Worm (Caenorhabditis elegans) whole organism, young adult: ENCODE results near the gene dph-1.

Source experiments
- D2030.7 ChIP-seq: fragments of 200-800 bp; sonication (Bioruptor generic); IDR thresholded peaks from 2 replicates; pipeline ENCODE4 v1.3.6; 2022; ENCODE audit warnings: missing genetic modification reagents, missing genetic modification characterization, missing compliant biosample characterization
- F22D6.2 ChIP-seq: sonication (generic microtip); optimal IDR thresholded peaks from 2 replicates; lab custom pipeline; 2016; ENCODE audit warnings: mild to moderate bottlenecking, missing genetic modification characterization, missing compliant biosample characterization
- F33H1.4 ChIP-seq: fragments of 200-800 bp; sonication (Bioruptor generic); IDR thresholded peaks from 2 replicates; pipeline ENCODE4 v1.3.6; 2022; ENCODE audit warnings: missing genetic modification reagents, missing genetic modification characterization, missing compliant biosample characterization
- F39B2.1 ChIP-seq: fragments of 200-800 bp; sonication (Bioruptor generic); IDR thresholded peaks from 2 replicates; pipeline ENCODE4 v1.3.6; 2022; ENCODE audit warnings: missing genetic modification reagents, missing genetic modification characterization, missing compliant biosample characterization
- F49E8.2 ChIP-seq: sonication (generic microtip); optimal IDR thresholded peaks from 3 replicates; lab custom pipeline; 2017; ENCODE audit warnings: missing genetic modification characterization, mild to moderate bottlenecking, missing compliant biosample characterization, antibody characterized with exemption, moderate library complexity; ENCODE audit not compliant: insufficient read depth
- Y53F4B.3 ChIP-seq: fragments of 200-800 bp; sonication (Bioruptor generic); IDR thresholded peaks from 2 replicates; pipeline ENCODE4 v1.3.6; 2022; ENCODE audit warnings: missing genetic modification reagents, missing genetic modification characterization, missing compliant biosample characterization
- ama-1 ChIP-seq, 3 experiments: fragments of 150-350 bp in 1 of 3; sonication (generic microtip) in 2 of 3; optimal IDR thresholded peaks; 2 replicates each; lab custom pipeline; 2014 to 2018; ENCODE audit warnings: missing biosample characterization in 2 of 3, missing genetic modification characterization in 2 of 3, missing genetic modification reagents in 2 of 3
- aptf-2 ChIP-seq: fragments of 200-800 bp; sonication (Bioruptor generic); conservative IDR thresholded peaks from 2 replicates; pipeline ENCODE4 v1.3.6; 2022; ENCODE audit warnings: missing genetic modification reagents, missing genetic modification characterization, missing compliant biosample characterization
- attf-5 ChIP-seq: fragments of 200-800 bp; sonication (Bioruptor generic); optimal IDR thresholded peaks from 2 replicates; lab custom pipeline; 2018; ENCODE audit warnings: mild to moderate bottlenecking, missing genetic modification characterization, missing compliant biosample characterization
- bed-2 ChIP-seq: fragments of 200-800 bp; sonication (Bioruptor generic); IDR thresholded peaks from 2 replicates; pipeline ENCODE4 v1.3.6; 2022; ENCODE audit warnings: missing genetic modification reagents, missing genetic modification characterization, missing compliant biosample characterization
- cebp-1 ChIP-seq, 2 experiments: fragments of 200-800 bp in 1 of 2; sonication (Bioruptor generic) in 1 of 2; sonication (generic microtip) in 1 of 2; IDR thresholded peaks in 1 of 2; optimal IDR thresholded peaks in 1 of 2; 2 replicates each; pipeline versions ENCODE4 v1.3.6 to Lab custom; 2017 to 2022; ENCODE audit warnings: missing compliant biosample characterization in 2 of 2, missing genetic modification characterization in 2 of 2, mild to moderate bottlenecking in 1 of 2, missing genetic modification reagents in 1 of 2, moderate library complexity in 1 of 2
- dox-1 ChIP-seq: fragments of 200-800 bp; sonication (Bioruptor generic); IDR thresholded peaks from 2 replicates; pipeline ENCODE4 v1.3.6; 2022; ENCODE audit warnings: missing genetic modification reagents, missing genetic modification characterization, missing compliant biosample characterization
- egrh-3 ChIP-seq: fragments of 200-800 bp; sonication (Bioruptor generic); IDR thresholded peaks from 2 replicates; pipeline ENCODE4 v1.3.6; 2022; ENCODE audit warnings: missing genetic modification reagents, missing genetic modification characterization, missing compliant biosample characterization
- ekl-4 ChIP-seq: fragments of 200-800 bp; sonication (Bioruptor generic); IDR thresholded peaks from 2 replicates; pipeline ENCODE4 v1.3.6; 2022; ENCODE audit warnings: missing genetic modification reagents, missing genetic modification characterization, missing compliant biosample characterization
- him-1 ChIP-seq: sonication (generic microtip); optimal IDR thresholded peaks from 2 replicates; lab custom pipeline; 2016; ENCODE audit warnings: missing genotype, missing genetic modification reagents, missing genetic modification characterization, missing compliant biosample characterization
- hmg-20 ChIP-seq: fragments of 200-800 bp; sonication (Bioruptor generic); IDR thresholded peaks from 2 replicates; pipeline ENCODE4 v1.3.6; 2022; ENCODE audit warnings: missing genetic modification reagents, missing genetic modification characterization, missing compliant biosample characterization
- let-607 ChIP-seq, 2 experiments: fragments of 200-800 bp in 1 of 2; sonication (Bioruptor generic) in 1 of 2; sonication (generic microtip) in 1 of 2; optimal IDR thresholded peaks; 2 replicates each; lab custom pipeline; 2016 to 2018; ENCODE audit warnings: mild to moderate bottlenecking in 2 of 2, missing compliant biosample characterization in 2 of 2, missing genetic modification characterization in 2 of 2, moderate library complexity in 2 of 2, missing genotype in 1 of 2
- madf-3 ChIP-seq: fragments of 200-800 bp; sonication (Bioruptor generic); IDR thresholded peaks from 2 replicates; pipeline ENCODE4 v1.3.6; 2022; ENCODE audit warnings: missing genetic modification reagents, missing genetic modification characterization, missing compliant biosample characterization
- madf-6 ChIP-seq: fragments of 200-800 bp; sonication (Bioruptor generic); IDR thresholded peaks from 2 replicates; pipeline ENCODE4 v1.3.6; 2022; ENCODE audit warnings: missing genetic modification reagents, missing genetic modification characterization, missing compliant biosample characterization
- mcd-1 ChIP-seq: fragments of 200-800 bp; sonication (Bioruptor generic); IDR thresholded peaks from 2 replicates; pipeline ENCODE4 v1.3.6; 2022; ENCODE audit warnings: missing genetic modification reagents, missing genetic modification characterization, missing compliant biosample characterization
- nfyb-1 ChIP-seq: fragments of 200-800 bp; sonication (Bioruptor generic); IDR thresholded peaks from 2 replicates; pipeline ENCODE4 v1.3.6; 2022; ENCODE audit warnings: missing genetic modification reagents, missing genetic modification characterization, missing compliant biosample characterization
- nhr-179 ChIP-seq: sonication (generic microtip); optimal IDR thresholded peaks from 2 replicates; lab custom pipeline; 2016; ENCODE audit warnings: mild to moderate bottlenecking, missing genetic modification characterization, missing compliant biosample characterization
- rpc-1 ChIP-seq, 2 experiments: fragments of 150-350 bp in 1 of 2; sonication (generic microtip) in 1 of 2; optimal IDR thresholded peaks; 2 replicates each; lab custom pipeline; 2014 to 2018; ENCODE audit warnings: missing biosample characterization in 1 of 2, missing genetic modification characterization in 1 of 2, missing genetic modification reagents in 1 of 2, missing genotype in 1 of 2
- sdz-38 ChIP-seq: sonication (generic microtip); optimal IDR thresholded peaks from 2 replicates; lab custom pipeline; 2016; ENCODE audit warnings: missing genotype, missing genetic modification characterization, missing compliant biosample characterization
- snpc-3.4 ChIP-seq: sonication (generic microtip); optimal IDR thresholded peaks from 2 replicates; lab custom pipeline; 2017; ENCODE audit warnings: missing genetic modification characterization, mild to moderate bottlenecking, missing compliant biosample characterization, antibody characterized with exemption, moderate library complexity, missing genotype, missing genetic modification reagents
- snpc-4 ChIP-seq, 5 experiments: fragments of 150-350 bp in 1 of 5; sonication (generic microtip) in 4 of 5; optimal IDR thresholded peaks; 2 replicates each; lab custom pipeline; 2014 to 2018; ENCODE audit warnings: missing genetic modification characterization in 5 of 5, missing biosample characterization in 3 of 5, antibody characterized with exemption in 2 of 5, mild to moderate bottlenecking in 2 of 5, missing compliant biosample characterization in 2 of 5, missing genotype in 2 of 5, moderate library complexity in 2 of 5, missing genetic modification reagents in 1 of 5

Gene dph-1

ce11 chrIII:3703397-3703796 lies 3.3 kb upstream of the dph-1 start, which contains the start of gene C14B1.3 (continued):
- TF ChIP-seq F49E8.2 (tag; lab: Kevin White, UChicago) (no peak), rpc-1 (optimal IDR thresholded peaks at IDR 0.05; lab: Kevin White, UChicago) (no peak), rpc-1 (tag; optimal IDR thresholded peaks at IDR 0.05; lab: Kevin White, UChicago) (no peak), bed-2 (GFP tag; lab: Robert Waterston, UW) (no peak), ekl-4 (GFP tag; lab: Robert Waterston, UW) (no peak), attf-5 (peak; percentile 80), let-607 (tag; optimal IDR thresholded peaks at IDR 0.05; lab: Kevin White, UChicago) (peak in 1 of 2 experiments; percentile 75), aptf-2 (GFP tag; lab: Robert Waterston, UW) (no peak)

- TF ChIP-seq Y53F4B.3 (GFP tag; lab: Robert Waterston, UW) (no peak), let-607 (tag; optimal IDR thresholded peaks at IDR 0.05; lab: Kevin White, UChicago) (peak in 1 of 2 experiments; percentile 7), nhr-179 (tag; lab: Kevin White, UChicago) (no peak), hmg-20 (GFP tag; lab: Robert Waterston, UW) (no peak), egrh-3 (no peak), him-1 (tag; lab: Kevin White, UChicago) (no peak), F33H1.4 (GFP tag; lab: Robert Waterston, UW) (peak; percentile 15; the same call in 1 of the 2 replicates), madf-6 (GFP tag; lab: Robert Waterston, UW) (no peak), F39B2.1 (GFP tag; lab: Robert Waterston, UW) (no peak), attf-5 (no peak), snpc-3.4 (tag; lab: Kevin White, UChicago) (peak; percentile 26), F49E8.2 (tag; lab: Kevin White, UChicago) (no peak), snpc-4 (GFP tag; optimal IDR thresholded peaks at IDR 0.05; lab: Kevin White, UChicago) (no peak), snpc-4 (tag; optimal IDR thresholded peaks at IDR 0.05; lab: Kevin White, UChicago) (no peak), ama-1 (optimal IDR thresholded peaks at IDR 0.05; lab: Kevin White, UChicago) (peak; percentile 45), ama-1 (GFP tag; optimal IDR thresholded peaks at IDR 0.05; lab: Kevin White, UChicago) (no peak), dox-1 (no peak), cebp-1 (GFP tag; IDR thresholded peaks at IDR 0.05; lab: Robert Waterston, UW) (no peak), cebp-1 (tag; optimal IDR thresholded peaks at IDR 0.05; lab: Kevin White, UChicago) (peak; percentile 50)
These were observed 1.7 kb upstream of the dph-1 start, which contains the start of gene wdr-5.1 for ce11 chrIII:3704967-3705366. Gene wdr-5.1, plus strand, starts transcription at chrIII:3705285.

- TF ChIP-seq madf-3 (GFP tag; lab: Robert Waterston, UW) (no peak), D2030.7 (GFP tag; lab: Robert Waterston, UW) (0 out of 2 replicates have a peak, but pooled peaks have one; percentile 13)
These were observed 2.3 kb downstream of the dph-1 start, which contains the start of gene alkb-8 for ce11 chrIII:3709030-3709429. Gene alkb-8, plus strand, starts transcription at chrIII:3709330.

ce11 chrIII:3713163-3713562 lies 6.5 kb downstream of the dph-1 start, which contains the start of gene nrde-1:
Gene nrde-1, plus strand, starts transcription at chrIII:3713463.
- no peak for TF ChIP-seq sdz-38 (tag; lab: Kevin White, UChicago)

ce11 chrIII:3716073-3716659 lies 9.5 kb downstream of the dph-1 start:
- TF ChIP-seq mcd-1 (GFP tag; lab: Robert Waterston, UW) (peak; percentile 51; the same call in 1 of the 2 replicates), F22D6.2 (tag; lab: Kevin White, UChicago) (no peak), nfyb-1 (no peak)
